Worm (Caenorhabditis elegans) whole organism, mixed stage, embryonic: Measurements from ENCODE around the gene Y73C8B.2.

ENCODE experiments used
- lsy-2 ChIP-seq: fragments of 150-350 bp; optimal IDR thresholded peaks from 2 replicates; lab custom pipeline; 2014; ENCODE audit warnings: missing biosample characterization, missing genetic modification characterization
- nhr-12 ChIP-seq: fragments of 150-350 bp; optimal IDR thresholded peaks from 2 replicates; lab custom pipeline; 2014; ENCODE audit warnings: missing biosample characterization, missing genetic modification characterization
- pha-4 ChIP-seq: fragments of 150-350 bp; optimal IDR thresholded peaks from 2 replicates; lab custom pipeline; 2018; ENCODE audit warnings: missing biosample characterization, missing genetic modification reagents, missing genetic modification characterization
- unc-120 ChIP-seq: sonication (generic microtip); optimal IDR thresholded peaks from 2 replicates; lab custom pipeline; 2017; ENCODE audit warnings: missing genetic modification characterization, missing compliant biosample characterization; ENCODE audit not compliant: poor library complexity, severe bottlenecking
- unc-62 ChIP-seq: fragments of 150-350 bp; optimal IDR thresholded peaks from 2 replicates; lab custom pipeline; 2014; ENCODE audit warnings: missing biosample characterization, missing genetic modification reagents, missing genetic modification characterization

- no peak for TF ChIP-seq nhr-12
- TF ChIP-seq unc-62 (GFP tag; lab: Kevin White, UChicago) = no peak
- TF ChIP-seq lsy-2 = no peak
- no peak for TF ChIP-seq unc-120
- no peak for TF ChIP-seq pha-4 (tag; lab: Kevin White, UChicago)
These were observed 38.0 kb downstream of the Y73C8B.2 start, which contains the start of gene exh-1 for ce11 chrV:3156786-3157185.
